Worm (Caenorhabditis elegans) whole organism, young adult: Measurements from ENCODE around the gene glo-1.

ENCODE experiments used
- B0019.2 ChIP-seq: fragments of 200-800 bp; sonication (Bioruptor generic); conservative IDR thresholded peaks from 2 replicates; pipeline ENCODE4 v1.3.6; 2022; ENCODE audit warnings: missing genetic modification reagents, missing genetic modification characterization, missing compliant biosample characterization
- B0261.1 ChIP-seq: sonication (generic microtip); optimal IDR thresholded peaks from 2 replicates; lab custom pipeline; 2016; ENCODE audit warnings: mild to moderate bottlenecking, missing genetic modification characterization, moderate library complexity, missing compliant biosample characterization
- B0336.3 ChIP-seq: fragments of 200-800 bp; sonication (Bioruptor generic); IDR thresholded peaks from 2 replicates; pipeline ENCODE4 v1.3.6; 2022; ENCODE audit warnings: missing genetic modification characterization, missing compliant biosample characterization
- F23B12.7 ChIP-seq: sonication (generic microtip); optimal IDR thresholded peaks from 2 replicates; lab custom pipeline; 2017; ENCODE audit warnings: missing genetic modification characterization, mild to moderate bottlenecking, missing compliant biosample characterization, antibody characterized with exemption, moderate library complexity; ENCODE audit not compliant: insufficient read depth
- F33H1.4 ChIP-seq: fragments of 200-800 bp; sonication (Bioruptor generic); IDR thresholded peaks from 2 replicates; pipeline ENCODE4 v1.3.6; 2022; ENCODE audit warnings: missing genetic modification reagents, missing genetic modification characterization, missing compliant biosample characterization
- F52B5.7 ChIP-seq: sonication (generic microtip); optimal IDR thresholded peaks from 2 replicates; lab custom pipeline; 2016; ENCODE audit warnings: mild to moderate bottlenecking, missing genetic modification characterization, missing compliant biosample characterization
- Y56A3A.18 ChIP-seq: fragments of 200-800 bp; sonication (Bioruptor generic); IDR thresholded peaks from 2 replicates; pipeline ENCODE4 v1.3.6; 2022; ENCODE audit warnings: missing genetic modification reagents, missing genetic modification characterization, missing compliant biosample characterization
- ama-1 ChIP-seq, 3 experiments: fragments of 150-350 bp in 1 of 3; sonication (generic microtip) in 2 of 3; optimal IDR thresholded peaks; 2 replicates each; lab custom pipeline; 2014 to 2018; ENCODE audit warnings: missing biosample characterization in 2 of 3, missing genetic modification characterization in 2 of 3, missing genetic modification reagents in 2 of 3
- athp-1 ChIP-seq: sonication (generic microtip); optimal IDR thresholded peaks from 2 replicates; lab custom pipeline; 2017; ENCODE audit warnings: mild to moderate bottlenecking, missing genetic modification characterization, missing compliant biosample characterization
- attf-5 ChIP-seq: fragments of 200-800 bp; sonication (Bioruptor generic); optimal IDR thresholded peaks from 2 replicates; lab custom pipeline; 2018; ENCODE audit warnings: mild to moderate bottlenecking, missing genetic modification characterization, missing compliant biosample characterization
- ccch-3 ChIP-seq: fragments of 200-800 bp; sonication (Bioruptor generic); optimal IDR thresholded peaks from 2 replicates; lab custom pipeline; 2018; ENCODE audit warnings: mild to moderate bottlenecking, missing genetic modification characterization, missing compliant biosample characterization
- ceh-100 ChIP-seq: fragments of 200-800 bp; sonication (Bioruptor generic); IDR thresholded peaks from 2 replicates; pipeline ENCODE4 v1.3.6; 2022; ENCODE audit warnings: missing genetic modification reagents, missing genetic modification characterization, missing compliant biosample characterization
- ceh-79 ChIP-seq: sonication (generic microtip); optimal IDR thresholded peaks from 2 replicates; lab custom pipeline; 2017; ENCODE audit warnings: mild to moderate bottlenecking, missing genetic modification characterization, missing compliant biosample characterization
- dox-1 ChIP-seq: fragments of 200-800 bp; sonication (Bioruptor generic); IDR thresholded peaks from 2 replicates; pipeline ENCODE4 v1.3.6; 2022; ENCODE audit warnings: missing genetic modification reagents, missing genetic modification characterization, missing compliant biosample characterization
- efl-1 ChIP-seq: fragments of 150-350 bp; optimal IDR thresholded peaks from 2 replicates; lab custom pipeline; 2014; ENCODE audit warnings: missing biosample characterization, missing genetic modification reagents, missing genetic modification characterization
- gei-17 ChIP-seq: fragments of 200-800 bp; sonication (Bioruptor generic); optimal IDR thresholded peaks from 2 replicates; lab custom pipeline; 2018; ENCODE audit warnings: mild to moderate bottlenecking, missing genetic modification characterization, missing compliant biosample characterization
- hsf-1 ChIP-seq: fragments of 200-800 bp; sonication (Bioruptor generic); IDR thresholded peaks from 2 replicates; pipeline ENCODE4 v1.3.6; 2022; ENCODE audit warnings: missing genetic modification reagents, missing genetic modification characterization, missing compliant biosample characterization
- lag-1 ChIP-seq: fragments of 200-800 bp; sonication (Bioruptor generic); IDR thresholded peaks from 2 replicates; pipeline ENCODE4 v1.3.6; 2022; ENCODE audit warnings: missing genetic modification reagents, missing genetic modification characterization, missing compliant biosample characterization
- lin-40 ChIP-seq: sonication (generic microtip); optimal IDR thresholded peaks from 2 replicates; lab custom pipeline; 2016; ENCODE audit warnings: missing genetic modification characterization, mild to moderate bottlenecking, missing compliant biosample characterization, missing genotype, missing genetic modification reagents
- nhr-120 ChIP-seq: fragments of 200-800 bp; sonication (Bioruptor generic); IDR thresholded peaks from 2 replicates; pipeline ENCODE4 v1.3.6; 2022; ENCODE audit warnings: missing genetic modification characterization, missing compliant biosample characterization
- nhr-27 ChIP-seq: fragments of 200-800 bp; sonication (Bioruptor generic); optimal IDR thresholded peaks from 2 replicates; lab custom pipeline; 2018; ENCODE audit warnings: mild to moderate bottlenecking, missing genetic modification characterization, moderate library complexity, missing compliant biosample characterization
- nhr-90 ChIP-seq: sonication (generic microtip); optimal IDR thresholded peaks from 2 replicates; lab custom pipeline; 2016; ENCODE audit warnings: missing genotype, mild to moderate bottlenecking, missing genetic modification characterization, missing compliant biosample characterization
- pbrm-1 ChIP-seq: fragments of 200-800 bp; sonication (Bioruptor generic); IDR thresholded peaks from 2 replicates; pipeline ENCODE4 v1.3.6; 2022; ENCODE audit warnings: missing genetic modification reagents, missing genetic modification characterization, missing compliant biosample characterization
- pha-4 ChIP-seq: fragments of 150-350 bp; sonication (generic microtip); optimal IDR thresholded peaks from 2 replicates; lab custom pipeline; 2014; ENCODE audit warnings: missing biosample characterization, missing genetic modification reagents, missing genetic modification characterization
- rcor-1 ChIP-seq: fragments of 200-800 bp; sonication (Bioruptor generic); IDR thresholded peaks from 2 replicates; pipeline ENCODE4 v1.3.6; 2022; ENCODE audit warnings: missing genetic modification reagents, missing genetic modification characterization, missing compliant biosample characterization
- rec-8 ChIP-seq, 2 experiments: sonication (generic microtip); optimal IDR thresholded peaks; 2 replicates each; lab custom pipeline; 2016; ENCODE audit warnings: mild to moderate bottlenecking in 2 of 2, missing genetic modification characterization in 2 of 2, missing genetic modification reagents in 2 of 2, missing genotype in 2 of 2, missing biosample characterization in 1 of 2, missing compliant biosample characterization in 1 of 2, moderate library complexity in 1 of 2
- repo-1 ChIP-seq: sonication (generic microtip); optimal IDR thresholded peaks from 2 replicates; lab custom pipeline; 2017; ENCODE audit warnings: mild to moderate bottlenecking, missing genetic modification characterization, missing compliant biosample characterization
- sea-2 ChIP-seq: fragments of 200-800 bp; sonication (Bioruptor generic); IDR thresholded peaks from 2 replicates; pipeline ENCODE4 v1.3.6; 2022; ENCODE audit warnings: missing genetic modification characterization, missing compliant biosample characterization
- snpc-1.3 ChIP-seq: sonication (generic microtip); optimal IDR thresholded peaks from 2 replicates; lab custom pipeline; 2017; ENCODE audit warnings: missing genetic modification characterization, mild to moderate bottlenecking, missing compliant biosample characterization, antibody characterized with exemption, moderate library complexity, missing genotype, missing genetic modification reagents; ENCODE audit not compliant: insufficient read depth
- sptf-2 ChIP-seq: fragments of 200-800 bp; sonication (Bioruptor generic); optimal IDR thresholded peaks from 2 replicates; lab custom pipeline; 2018; ENCODE audit warnings: mild to moderate bottlenecking, missing genetic modification characterization, missing compliant biosample characterization
- unc-130 ChIP-seq: sonication (generic microtip); optimal IDR thresholded peaks from 2 replicates; lab custom pipeline; 2016; ENCODE audit warnings: missing genetic modification reagents, missing genetic modification characterization, missing compliant biosample characterization
- zim-3 ChIP-seq: sonication (generic microtip); optimal IDR thresholded peaks from 2 replicates; lab custom pipeline; 2017; ENCODE audit warnings: mild to moderate bottlenecking, missing genetic modification characterization, moderate library complexity, missing compliant biosample characterization
- ztf-25 ChIP-seq: fragments of 200-800 bp; sonication (Bioruptor generic); IDR thresholded peaks from 2 replicates; pipeline ENCODE4 v1.3.6; 2022; ENCODE audit warnings: missing genetic modification reagents, missing genetic modification characterization, missing compliant biosample characterization
- ztf-28 ChIP-seq: fragments of 200-800 bp; sonication (Bioruptor generic); IDR thresholded peaks from 2 replicates; pipeline ENCODE4 v1.3.6; 2022; ENCODE audit warnings: missing genetic modification reagents, missing genetic modification characterization, missing compliant biosample characterization

The glo-1 gene

DNA sequence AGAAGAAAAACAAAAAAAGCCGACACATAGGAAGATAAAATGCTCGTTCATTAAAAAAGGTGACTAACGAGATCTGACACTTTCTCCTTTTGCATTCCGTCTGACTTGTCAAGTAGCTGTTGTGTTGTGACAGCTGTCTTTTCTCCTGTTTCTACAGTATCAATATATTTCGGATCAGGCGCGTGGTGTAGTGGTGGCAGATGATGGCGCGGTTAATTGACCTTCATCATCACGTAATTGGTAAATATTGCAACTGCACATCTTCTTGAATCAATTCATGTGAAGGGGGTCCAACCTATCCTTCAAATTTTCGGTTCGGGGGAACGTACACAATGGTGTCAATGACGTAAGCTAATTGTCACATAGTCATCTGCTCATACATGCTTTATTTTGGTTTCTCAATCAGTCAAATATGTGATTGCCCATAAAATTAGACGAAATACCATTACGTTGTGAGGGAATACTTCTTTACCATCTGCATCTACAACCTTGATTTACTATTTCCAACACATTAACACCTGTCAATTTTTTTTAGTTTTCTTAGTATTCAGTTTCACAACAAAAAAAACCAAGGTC, 33.7 kb downstream of the glo-1 start:
- TF ChIP-seq hsf-1 (GFP tag; lab: Robert Waterston, UW) (no peak), B0336.3 (no peak), nhr-120 (GFP tag; lab: Robert Waterston, UW) (no peak), ztf-28 (GFP tag; lab: Robert Waterston, UW) (no peak), F52B5.7 (tag; lab: Kevin White, UChicago) (no peak), ama-1 (optimal IDR thresholded peaks at IDR 0.05; lab: Kevin White, UChicago) (no peak), ama-1 (GFP tag; optimal IDR thresholded peaks at IDR 0.05; lab: Kevin White, UChicago) (no peak), athp-1 (tag; lab: Kevin White, UChicago) (no peak), gei-17 (GFP tag; lab: Kevin White, UChicago) (no peak), F33H1.4 (GFP tag; lab: Robert Waterston, UW) (no peak), pbrm-1 (no peak), repo-1 (tag; lab: Kevin White, UChicago) (no peak), Y56A3A.18 (no peak)

DNA sequence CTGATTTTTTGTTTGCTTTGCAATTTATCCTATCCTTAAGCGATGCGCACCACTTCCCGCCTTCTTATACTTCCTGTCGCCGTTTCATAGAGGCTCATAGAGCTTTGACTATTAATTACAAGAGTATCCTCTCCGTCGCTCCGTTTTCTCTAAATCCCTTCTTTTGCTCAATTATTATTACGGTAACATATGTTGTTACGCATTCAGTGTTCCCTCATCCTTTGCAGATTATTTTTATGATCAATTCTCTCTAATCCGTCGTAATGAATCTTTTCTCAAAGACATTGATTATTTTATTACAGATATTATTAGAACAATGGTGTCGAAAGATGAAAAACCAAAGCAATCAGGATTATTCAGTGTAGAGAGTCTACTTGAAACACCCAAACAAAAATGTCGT, 35.0 kb downstream of the glo-1 start, which contains the start of gene vab-15:
Gene vab-15, plus strand, starts transcription at position 301 of the 400 bp plus-strand sequence.
- TF ChIP-seq rec-8 (tag; optimal IDR thresholded peaks at IDR 0.05; lab: Kevin White, UChicago) (no peak), ceh-100 (GFP tag; lab: Robert Waterston, UW) (no peak), nhr-90 (no peak), nhr-120 (GFP tag; lab: Robert Waterston, UW) (no peak), B0261.1 (tag; lab: Kevin White, UChicago) (no peak), sptf-2 (no peak), rcor-1 (GFP tag; lab: Robert Waterston, UW) (no peak), F23B12.7 (tag; lab: Kevin White, UChicago) (no peak), snpc-1.3 (tag; lab: Kevin White, UChicago) (no peak), efl-1 (no peak), zim-3 (no peak), dox-1 (no peak), ceh-79 (tag; lab: Kevin White, UChicago) (no peak)

DNA sequence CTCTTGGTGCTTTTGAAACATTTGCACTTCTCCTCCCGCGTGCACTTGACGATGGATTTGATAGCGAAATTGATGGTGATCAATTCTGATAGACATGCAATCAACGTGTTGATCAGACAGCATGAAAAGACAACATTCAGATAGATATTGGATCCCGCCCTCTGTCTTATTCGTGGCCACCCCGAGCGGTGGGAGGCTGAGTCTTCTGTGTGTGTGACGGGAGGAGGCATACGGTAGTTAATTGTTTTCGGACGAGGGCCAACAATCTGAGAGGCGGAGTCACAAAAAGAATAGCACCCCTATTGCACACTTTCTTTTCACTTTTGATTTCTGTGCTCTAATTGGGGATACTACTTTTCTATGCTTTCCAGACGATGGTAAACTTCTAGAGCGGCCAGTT, 36.1 kb downstream of the glo-1 start:
- TF ChIP-seq lin-40 (tag; lab: Kevin White, UChicago) (no peak), ccch-3 (no peak), unc-130 (no peak), lag-1 (GFP tag; lab: Robert Waterston, UW) (no peak), ztf-25 (GFP tag; lab: Robert Waterston, UW) (no peak)

DNA sequence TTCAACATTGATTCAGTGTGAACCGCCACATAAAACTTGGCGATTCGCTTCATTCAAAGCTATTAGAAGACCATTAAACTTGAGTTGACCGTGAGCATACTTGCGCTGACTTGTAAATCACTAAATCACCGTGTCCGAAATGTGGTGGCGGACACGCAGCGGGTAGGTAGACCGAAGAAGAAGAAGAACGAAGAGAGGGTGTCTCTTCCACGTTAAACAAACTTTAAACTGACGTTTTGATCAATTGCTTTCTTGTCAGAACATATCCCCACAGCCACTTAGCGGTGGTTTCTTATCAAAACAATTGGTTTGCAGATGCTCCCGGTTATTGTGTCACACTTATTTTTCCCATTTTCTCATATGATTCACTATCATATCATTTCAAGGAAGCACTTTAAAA, 38.4 kb downstream of the glo-1 start:
- no peak for TF ChIP-seq attf-5
- no peak for TF ChIP-seq pha-4 (tag; lab: Kevin White, UChicago)
- no peak for TF ChIP-seq ceh-100 (GFP tag; lab: Robert Waterston, UW)
- TF ChIP-seq B0019.2 (GFP tag; lab: Robert Waterston, UW): no peak
- TF ChIP-seq sea-2 (GFP tag; lab: Robert Waterston, UW): no peak
- TF ChIP-seq nhr-27: no peak
